Fruit fly (Drosophila melanogaster) whole organism, embryonic: ENCODE measurements around the gene CG12990.

Experiments
- ATbp ChIP-seq: fragments of 200-800 bp; sonication (Bioruptor generic); optimal IDR thresholded peaks from 2 replicates; lab custom pipeline; 2017; ENCODE audit warnings: missing biosample characterization, mild to moderate bottlenecking, missing genetic modification characterization, missing genetic modification reagents
- Atf-2 ChIP-seq: fragments of 200-800 bp; sonication (Bioruptor generic); optimal IDR thresholded peaks from 2 replicates; lab custom pipeline; 2016; ENCODE audit warnings: missing biosample characterization, missing genetic modification characterization
- CG11695 ChIP-seq: fragments of 200-800 bp; sonication (Bioruptor generic); IDR thresholded peaks from 3 replicates; pipeline ENCODE4 v1.3.6; 2022; ENCODE audit warnings: missing biosample characterization, missing genetic modification characterization
- CG12104 ChIP-seq: fragments of 200-800 bp; sonication (Bioruptor generic); optimal IDR thresholded peaks from 3 replicates; lab custom pipeline; 2016; ENCODE audit warnings: missing biosample characterization, missing genetic modification characterization
- CG12659 ChIP-seq: fragments of 200-800 bp; sonication (Bioruptor generic); optimal IDR thresholded peaks from 3 replicates; lab custom pipeline; 2017; ENCODE audit warnings: mild to moderate bottlenecking, missing biosample characterization, missing genetic modification reagents, missing genetic modification characterization
- CG12744 ChIP-seq: fragments of 200-800 bp; sonication (Bioruptor generic); optimal IDR thresholded peaks from 2 replicates; lab custom pipeline; 2016; ENCODE audit warnings: missing biosample characterization, missing genetic modification characterization
- CG13123 ChIP-seq: fragments of 200-800 bp; sonication (Bioruptor generic); optimal IDR thresholded peaks from 2 replicates; lab custom pipeline; 2016; ENCODE audit warnings: missing biosample characterization, missing genetic modification characterization
- CG14050 ChIP-seq: fragments of 200-800 bp; sonication (Bioruptor generic); IDR thresholded peaks from 3 replicates; pipeline ENCODE4 v1.3.6; 2022; ENCODE audit warnings: missing biosample characterization, missing genetic modification characterization
- CG14710 ChIP-seq: fragments of 200-800 bp; sonication (Bioruptor generic); optimal IDR thresholded peaks from 3 replicates; lab custom pipeline; 2019; ENCODE audit warnings: missing biosample characterization, mild to moderate bottlenecking, missing genetic modification characterization, moderate library complexity
- CG15269 ChIP-seq: fragments of 200-800 bp; sonication (Bioruptor generic); optimal IDR thresholded peaks from 2 replicates; lab custom pipeline; 2018; ENCODE audit warnings: missing biosample characterization, mild to moderate bottlenecking, missing genetic modification characterization, moderate library complexity
- CG15601 ChIP-seq: fragments of 200-800 bp; sonication (Bioruptor generic); optimal IDR thresholded peaks from 3 replicates; lab custom pipeline; 2019; ENCODE audit warnings: missing biosample characterization, mild to moderate bottlenecking, missing genetic modification characterization, moderate library complexity
- CG17568 ChIP-seq: fragments of 200-800 bp; sonication (Bioruptor generic); optimal IDR thresholded peaks from 2 replicates; lab custom pipeline; 2018; ENCODE audit warnings: missing biosample characterization, mild to moderate bottlenecking, missing genetic modification characterization, moderate library complexity
- CG2129 ChIP-seq: fragments of 200-800 bp; sonication (Bioruptor generic); IDR thresholded peaks from 2 replicates; pipeline ENCODE4 v1.3.6; 2022; ENCODE audit warnings: missing biosample characterization, missing genetic modification characterization; ENCODE audit not compliant: partially characterized antibody
- CG31388 ChIP-seq: fragments of 200-800 bp; sonication (Bioruptor generic); optimal IDR thresholded peaks from 2 replicates; lab custom pipeline; 2016; ENCODE audit warnings: missing biosample characterization, missing genetic modification characterization
- CG32532 ChIP-seq: fragments of 200-800 bp; sonication (Bioruptor generic); IDR thresholded peaks from 2 replicates; pipeline ENCODE4 v1.3.6; 2022; ENCODE audit warnings: missing biosample characterization, missing genetic modification characterization
- CG4707 ChIP-seq: fragments of 200-800 bp; sonication (Bioruptor generic); optimal IDR thresholded peaks from 2 replicates; lab custom pipeline; 2018; ENCODE audit warnings: missing biosample characterization, mild to moderate bottlenecking, missing genetic modification characterization, moderate library complexity
- CG5953 ChIP-seq: fragments of 200-800 bp; sonication (Bioruptor generic); IDR thresholded peaks from 2 replicates; pipeline ENCODE4 v1.3.6; 2022; ENCODE audit warnings: missing biosample characterization, missing genetic modification characterization
- CG8924 ChIP-seq: fragments of 200-800 bp; optimal IDR thresholded peaks from 3 replicates; lab custom pipeline; 2019; ENCODE audit warnings: missing biosample characterization, mild to moderate bottlenecking, missing genetic modification characterization, moderate library complexity
- CG9437 ChIP-seq: fragments of 200-800 bp; sonication (Bioruptor generic); optimal IDR thresholded peaks from 2 replicates; lab custom pipeline; 2018; ENCODE audit warnings: missing biosample characterization, mild to moderate bottlenecking, missing genetic modification characterization
- Camta ChIP-seq: fragments of 200-800 bp; sonication (Bioruptor generic); optimal IDR thresholded peaks from 2 replicates; lab custom pipeline; 2016; ENCODE audit warnings: missing biosample characterization, missing genetic modification characterization
- D ChIP-seq, 2 experiments: fragments of 200-800 bp in 1 of 2; fragments of >200 bp in 1 of 2; sonication (Bioruptor generic) in 1 of 2; optimal IDR thresholded peaks; 2 replicates in 1 of 2; 3 replicates in 1 of 2; lab custom pipeline; 2017; ENCODE audit warnings: mild to moderate bottlenecking in 1 of 2, missing biosample characterization in 1 of 2, missing genetic modification characterization in 1 of 2, missing genetic modification reagents in 1 of 2
- H15 ChIP-seq: fragments of 200-800 bp; sonication (Bioruptor generic); IDR thresholded peaks from 3 replicates; pipeline ENCODE4 v1.3.6; 2022; ENCODE audit warnings: missing biosample characterization, missing genetic modification characterization
- H2.0 ChIP-seq: fragments of 200-800 bp; sonication (Bioruptor generic); IDR thresholded peaks from 2 replicates; pipeline ENCODE4 v1.3.6; 2022; ENCODE audit warnings: missing biosample characterization, missing genetic modification characterization
- Hey ChIP-seq: fragments of 200-800 bp; sonication (Bioruptor generic); optimal IDR thresholded peaks from 3 replicates; lab custom pipeline; 2018; ENCODE audit warnings: missing biosample characterization, mild to moderate bottlenecking, missing genetic modification characterization
- NC2β ChIP-seq: fragments of 200-800 bp; sonication (Bioruptor generic); optimal IDR thresholded peaks from 2 replicates; lab custom pipeline; 2016; ENCODE audit warnings: missing biosample characterization, missing genetic modification characterization
- Pdp1 ChIP-seq, 2 experiments: fragments of 200-800 bp; sonication (Bioruptor generic); optimal IDR thresholded peaks; 3 replicates each; lab custom pipeline; 2016; ENCODE audit warnings: missing biosample characterization in 2 of 2, missing genetic modification characterization in 2 of 2, mild to moderate bottlenecking in 1 of 2, moderate library complexity in 1 of 2
- Six4 ChIP-seq: fragments of 200-800 bp; sonication (Bioruptor generic); optimal IDR thresholded peaks from 2 replicates; lab custom pipeline; 2016; ENCODE audit warnings: missing biosample characterization, missing genetic modification characterization
- Sox102F ChIP-seq: fragments of 200-800 bp; sonication (Bioruptor generic); optimal IDR thresholded peaks from 2 replicates; lab custom pipeline; 2018; ENCODE audit warnings: missing biosample characterization, mild to moderate bottlenecking, missing genetic modification characterization, moderate library complexity
- ara ChIP-seq: fragments of 200-800 bp; sonication (Bioruptor generic); IDR thresholded peaks from 2 replicates; pipeline ENCODE4 v1.3.6; 2022; ENCODE audit warnings: missing biosample characterization, missing genetic modification characterization
- ash1 ChIP-seq: fragments of 200-800 bp; sonication (Bioruptor generic); optimal IDR thresholded peaks from 2 replicates; lab custom pipeline; 2018; ENCODE audit warnings: missing biosample characterization, mild to moderate bottlenecking, missing genetic modification characterization
- bsh ChIP-seq, 2 experiments: fragments of 200-800 bp; sonication (Bioruptor generic); optimal IDR thresholded peaks; 2 replicates each; lab custom pipeline; 2017 to 2018; ENCODE audit warnings: mild to moderate bottlenecking in 2 of 2, missing biosample characterization in 2 of 2, missing genetic modification characterization in 2 of 2, moderate library complexity in 1 of 2
- cg ChIP-seq: fragments of 200-800 bp; sonication (Bioruptor generic); optimal IDR thresholded peaks from 3 replicates; lab custom pipeline; 2019; ENCODE audit warnings: missing biosample characterization, mild to moderate bottlenecking, missing genetic modification characterization, moderate library complexity
- crol ChIP-seq: fragments of 200-800 bp; sonication (Bioruptor generic); IDR thresholded peaks from 2 replicates; pipeline ENCODE4 v1.3.6; 2022; ENCODE audit warnings: missing biosample characterization, missing genetic modification characterization
- dm ChIP-seq: fragments of 200-800 bp; sonication (Bioruptor generic); optimal IDR thresholded peaks from 3 replicates; lab custom pipeline; 2016; ENCODE audit warnings: missing biosample characterization, missing genetic modification characterization
- fd3F ChIP-seq: fragments of 200-800 bp; sonication (Bioruptor generic); optimal IDR thresholded peaks from 2 replicates; lab custom pipeline; 2018; ENCODE audit warnings: missing biosample characterization, mild to moderate bottlenecking, missing genetic modification characterization, moderate library complexity
- gsb-n ChIP-seq: fragments of 200-800 bp; sonication (Bioruptor generic); optimal IDR thresholded peaks from 3 replicates; lab custom pipeline; 2018; ENCODE audit warnings: missing biosample characterization, mild to moderate bottlenecking, missing genetic modification characterization
- ind ChIP-seq: fragments of 200-800 bp; sonication (Bioruptor generic); optimal IDR thresholded peaks from 3 replicates; lab custom pipeline; 2016; ENCODE audit warnings: missing biosample characterization, missing genetic modification characterization
- kay ChIP-seq: fragments of 200-800 bp; sonication (Bioruptor generic); optimal IDR thresholded peaks from 2 replicates; lab custom pipeline; 2016; ENCODE audit warnings: missing biosample characterization, missing genetic modification characterization
- knrl ChIP-seq: fragments of 200-800 bp; sonication (Bioruptor generic); IDR thresholded peaks from 3 replicates; pipeline ENCODE4 v1.3.6; 2022; ENCODE audit warnings: missing biosample characterization, missing genetic modification characterization; ENCODE audit not compliant: partially characterized antibody
- lov ChIP-seq, 2 experiments: fragments of 200-800 bp in 1 of 2; fragments of >200 bp in 1 of 2; sonication (Bioruptor generic) in 1 of 2; IDR thresholded peaks in 1 of 2; optimal IDR thresholded peaks in 1 of 2; 2 replicates in 1 of 2; 3 replicates in 1 of 2; pipeline versions ENCODE4 v1.3.6 to Lab custom; 2017 to 2022; ENCODE audit warnings: missing biosample characterization in 1 of 2, missing genetic modification characterization in 1 of 2
- luna ChIP-seq: fragments of 200-800 bp; sonication (Bioruptor generic); optimal IDR thresholded peaks from 2 replicates; lab custom pipeline; 2016; ENCODE audit warnings: missing biosample characterization, missing genetic modification characterization
- onecut ChIP-seq: fragments of 200-800 bp; sonication (Bioruptor generic); IDR thresholded peaks from 2 replicates; pipeline ENCODE4 v1.3.6; 2022; ENCODE audit warnings: missing biosample characterization, missing genetic modification characterization
- ranshi ChIP-seq: fragments of 200-800 bp; sonication (Bioruptor generic); IDR thresholded peaks from 2 replicates; pipeline ENCODE4 v1.3.6; 2022; ENCODE audit warnings: missing biosample characterization, missing genetic modification characterization
- run ChIP-seq: fragments of 200-800 bp; sonication (Bioruptor generic); optimal IDR thresholded peaks from 3 replicates; lab custom pipeline; 2018; ENCODE audit warnings: missing biosample characterization, mild to moderate bottlenecking, missing genetic modification characterization
- sd ChIP-seq: fragments of 200-800 bp; sonication (Bioruptor generic); optimal IDR thresholded peaks from 3 replicates; lab custom pipeline; 2018; ENCODE audit warnings: missing biosample characterization, mild to moderate bottlenecking, missing genetic modification characterization, moderate library complexity
- sens ChIP-seq: fragments of 200-800 bp; sonication (Bioruptor generic); peaks from one replicate; lab custom pipeline; 2016; ENCODE audit warnings: missing biosample characterization, missing genetic modification characterization
- toy ChIP-seq: fragments of 200-800 bp; sonication (Bioruptor generic); IDR thresholded peaks from 2 replicates; pipeline ENCODE4 v1.3.6; 2022; ENCODE audit warnings: missing biosample characterization, missing genetic modification characterization
- unc-4 ChIP-seq: fragments of 200-800 bp; sonication (Bioruptor generic); IDR thresholded peaks from 2 replicates; pipeline ENCODE4 v1.3.6; 2022; ENCODE audit warnings: missing biosample characterization, missing genetic modification characterization; ENCODE audit not compliant: partially characterized antibody
- yki ChIP-seq: fragments of >200 bp; optimal IDR thresholded peaks from 3 replicates; lab custom pipeline; 2018

CG12990 gene

DNA sequence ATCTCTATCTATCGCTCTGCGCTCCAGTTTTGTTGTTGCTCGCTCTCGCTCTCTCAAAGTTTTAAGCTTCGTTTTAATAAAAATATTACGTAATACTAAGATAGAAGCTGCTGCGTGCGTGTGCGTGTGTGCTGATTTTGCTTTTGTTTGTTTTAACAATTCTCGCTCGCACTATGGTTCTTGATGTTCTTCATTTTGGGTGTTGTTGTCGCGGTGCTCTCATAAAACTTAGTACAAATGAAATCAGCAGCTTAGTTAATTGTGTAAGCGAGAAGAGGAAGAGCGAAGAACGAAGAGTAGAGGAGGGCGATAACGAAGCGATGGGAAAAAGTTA is 12.6 kb downstream of the CG12990 start (continued):
- no peak for TF ChIP-seq gsb-n
- no peak for TF ChIP-seq H2.0 (GFP tag; lab: Robert Waterston, UW)
- TF ChIP-seq CG8924 (tag; lab: Kevin White, UChicago) = peak; percentile 27
- TF ChIP-seq D (optimal IDR thresholded peaks at IDR 0.05; lab: Kevin White, UChicago) = no peak
- TF ChIP-seq D (GFP tag; optimal IDR thresholded peaks at IDR 0.05; lab: Kevin White, UChicago) = no peak
- peak; percentile 38 for TF ChIP-seq cg
- no peak for TF ChIP-seq Six4 (GFP tag; lab: Kevin White, UChicago)
- no peak for TF ChIP-seq ATbp (GFP tag; lab: Kevin White, UChicago)
- TF ChIP-seq CG31388 (GFP tag; lab: Kevin White, UChicago) = no peak
- no peak for TF ChIP-seq kay (GFP tag; lab: Kevin White, UChicago)
- no peak for TF ChIP-seq CG32532 (GFP tag; lab: Robert Waterston, UW)
- no peak for TF ChIP-seq bsh (GFP tag; optimal IDR thresholded peaks at IDR 0.05; lab: Kevin White, UChicago)
- TF ChIP-seq CG5953 (GFP tag; lab: Robert Waterston, UW) = no peak
- no peak for TF ChIP-seq CG12104 (GFP tag; lab: Kevin White, UChicago)
- TF ChIP-seq dm (GFP tag; lab: Kevin White, UChicago) = no peak
- no peak for TF ChIP-seq CG12659 (GFP tag; lab: Kevin White, UChicago)
- no peak for TF ChIP-seq sd
- TF ChIP-seq H15 (GFP tag; lab: Robert Waterston, UW) = no peak
- TF ChIP-seq CG14710 = no peak
- TF ChIP-seq CG17568 (GFP tag; lab: Kevin White, UChicago) = no peak
- TF ChIP-seq lov (optimal IDR thresholded peaks at IDR 0.05; lab: Kevin White, UChicago) = no peak
- no peak for TF ChIP-seq lov (GFP tag; IDR thresholded peaks at IDR 0.05; lab: Robert Waterston, UW)
- TF ChIP-seq Pdp1 (GFP tag; optimal IDR thresholded peaks at IDR 0.05; lab: Kevin White, UChicago) = peak in 1 of 2 experiments; percentile 98
- no peak for TF ChIP-seq Atf-2 (GFP tag; lab: Kevin White, UChicago)
- TF ChIP-seq yki (lab: Kevin White, UChicago) = no peak
- no peak for TF ChIP-seq NC2β (GFP tag; lab: Kevin White, UChicago)
- peak; percentile 24 for TF ChIP-seq ash1 (GFP tag; lab: Kevin White, UChicago)
- no peak for TF ChIP-seq run (tag; lab: Kevin White, UChicago)
- no peak for TF ChIP-seq CG13123 (GFP tag; lab: Kevin White, UChicago)
- TF ChIP-seq sens (GFP tag; lab: Kevin White, UChicago) = peak; percentile 33

DNA sequence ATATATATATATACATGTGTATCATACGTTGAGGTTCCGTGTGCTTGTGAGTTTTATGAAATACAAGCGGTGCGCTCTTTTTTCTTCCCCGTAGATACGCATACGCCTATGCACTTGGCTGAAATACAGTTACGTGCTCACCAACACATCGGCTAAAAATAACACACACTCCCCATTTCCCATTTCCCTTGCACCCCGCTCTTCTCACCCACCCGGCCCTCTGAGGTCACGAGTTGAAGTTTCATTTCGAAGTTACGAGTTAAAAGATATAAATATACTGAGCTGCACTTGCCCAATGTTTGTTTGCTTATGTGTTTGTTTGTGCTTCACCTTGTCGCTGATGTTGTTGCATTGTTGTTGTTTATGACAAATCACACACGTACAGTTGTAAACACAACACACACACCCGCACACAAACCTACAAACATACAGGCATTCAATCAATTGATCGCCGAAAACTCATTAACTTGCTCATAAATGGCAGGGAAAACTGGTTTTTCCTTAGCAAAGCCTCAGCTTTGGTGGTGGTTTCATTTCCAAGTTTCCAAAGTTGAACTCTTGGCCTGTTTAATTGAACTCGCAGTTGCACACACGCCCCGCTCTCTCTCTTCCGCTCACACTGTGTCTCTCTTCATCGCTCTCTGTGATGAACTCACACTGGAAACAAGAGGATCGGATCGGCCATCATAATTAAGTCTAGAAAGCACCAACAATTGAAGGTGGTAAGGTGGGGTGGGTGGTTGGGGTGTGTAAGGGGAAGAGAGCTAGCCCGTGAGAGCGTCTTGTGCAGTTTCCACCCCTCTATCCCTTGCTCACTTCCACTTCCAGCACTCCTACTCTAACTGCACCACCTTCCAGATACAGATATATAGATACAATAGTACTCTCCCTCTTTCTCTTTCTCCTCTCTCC is 13.2 kb downstream of the CG12990 start:
- no peak for TF ChIP-seq toy (GFP tag; lab: Robert Waterston, UW)
- TF ChIP-seq unc-4 (GFP tag; lab: Robert Waterston, UW) = no peak
- TF ChIP-seq CG14050 (GFP tag; lab: Robert Waterston, UW) = no peak
- no peak for TF ChIP-seq CG4707 (GFP tag; lab: Kevin White, UChicago)
- TF ChIP-seq crol = peak; percentile 92
- no peak for TF ChIP-seq fd3F
- 0 out of 2 replicates have a peak, but pooled peaks have one; percentile 5 for TF ChIP-seq onecut (GFP tag; lab: Robert Waterston, UW)
- TF ChIP-seq CG2129 (GFP tag; lab: Robert Waterston, UW) = no peak
- TF ChIP-seq luna (GFP tag; lab: Kevin White, UChicago) = no peak
- TF ChIP-seq ind (GFP tag; lab: Kevin White, UChicago) = no peak
- TF ChIP-seq CG11695 = no peak
- no peak for TF ChIP-seq CG12744 (GFP tag; lab: Kevin White, UChicago)
- TF ChIP-seq CG15601 (tag; lab: Kevin White, UChicago) = peak; percentile 38
- TF ChIP-seq ara (GFP tag; lab: Robert Waterston, UW) = no peak
- TF ChIP-seq ranshi = no peak
- no peak for TF ChIP-seq Sox102F
- no peak for TF ChIP-seq Hey
- no peak for TF ChIP-seq Camta (GFP tag; lab: Kevin White, UChicago)
- no peak for TF ChIP-seq CG9437 (GFP tag; lab: Kevin White, UChicago)
- TF ChIP-seq CG15269 = no peak
- TF ChIP-seq CG12104 (GFP tag; lab: Kevin White, UChicago) = peak; percentile 2
- TF ChIP-seq knrl (GFP tag; lab: Robert Waterston, UW) = no peak
